Worm (Caenorhabditis elegans) whole organism, young adult: ENCODE measurements around the gene bath-42.

Experiments
- F33H1.4 ChIP-seq: fragments of 200-800 bp; sonication (Bioruptor generic); IDR thresholded peaks from 2 replicates; pipeline ENCODE4 v1.3.6; 2022; ENCODE audit warnings: missing genetic modification reagents, missing genetic modification characterization, missing compliant biosample characterization
- K11D2.4 ChIP-seq: fragments of 200-800 bp; sonication (Bioruptor generic); IDR thresholded peaks from 2 replicates; pipeline ENCODE4 v1.3.6; 2022; ENCODE audit warnings: missing genetic modification reagents, missing genetic modification characterization, missing compliant biosample characterization
- K12H6.12 ChIP-seq: fragments of 200-800 bp; sonication (Bioruptor generic); optimal IDR thresholded peaks from 2 replicates; lab custom pipeline; 2018; ENCODE audit warnings: mild to moderate bottlenecking, missing genetic modification characterization, missing compliant biosample characterization
- Y67H2A.10 ChIP-seq: fragments of 200-800 bp; sonication (Bioruptor generic); conservative IDR thresholded peaks from 2 replicates; pipeline ENCODE4 v1.3.6; 2022; ENCODE audit warnings: missing genetic modification reagents, missing genetic modification characterization, missing compliant biosample characterization
- Y79H2A.3 ChIP-seq: fragments of 200-800 bp; sonication (Bioruptor generic); conservative IDR thresholded peaks from 2 replicates; pipeline ENCODE4 v1.3.6; 2022; ENCODE audit warnings: missing genetic modification reagents, missing genetic modification characterization, missing compliant biosample characterization
- ama-1 ChIP-seq, 3 experiments: fragments of 150-350 bp in 1 of 3; sonication (generic microtip) in 2 of 3; optimal IDR thresholded peaks; 2 replicates each; lab custom pipeline; 2014 to 2018; ENCODE audit warnings: missing biosample characterization in 2 of 3, missing genetic modification characterization in 2 of 3, missing genetic modification reagents in 2 of 3
- atf-7 ChIP-seq: sonication (generic microtip); optimal IDR thresholded peaks from 2 replicates; lab custom pipeline; 2017; ENCODE audit warnings: mild to moderate bottlenecking, missing genetic modification characterization, missing compliant biosample characterization
- attf-3 ChIP-seq: fragments of 200-800 bp; sonication (Bioruptor generic); conservative IDR thresholded peaks from 2 replicates; pipeline ENCODE4 v1.3.6; 2022; ENCODE audit warnings: missing genetic modification reagents, missing genetic modification characterization, missing compliant biosample characterization
- attf-5 ChIP-seq: fragments of 200-800 bp; sonication (Bioruptor generic); optimal IDR thresholded peaks from 2 replicates; lab custom pipeline; 2018; ENCODE audit warnings: mild to moderate bottlenecking, missing genetic modification characterization, missing compliant biosample characterization
- ccch-3 ChIP-seq: fragments of 200-800 bp; sonication (Bioruptor generic); optimal IDR thresholded peaks from 2 replicates; lab custom pipeline; 2018; ENCODE audit warnings: mild to moderate bottlenecking, missing genetic modification characterization, missing compliant biosample characterization
- cebp-1 ChIP-seq, 2 experiments: fragments of 200-800 bp in 1 of 2; sonication (Bioruptor generic) in 1 of 2; sonication (generic microtip) in 1 of 2; IDR thresholded peaks in 1 of 2; optimal IDR thresholded peaks in 1 of 2; 2 replicates each; pipeline versions ENCODE4 v1.3.6 to Lab custom; 2017 to 2022; ENCODE audit warnings: missing compliant biosample characterization in 2 of 2, missing genetic modification characterization in 2 of 2, mild to moderate bottlenecking in 1 of 2, missing genetic modification reagents in 1 of 2, moderate library complexity in 1 of 2
- ceh-27 ChIP-seq: fragments of 200-800 bp; sonication (Bioruptor generic); optimal IDR thresholded peaks from 2 replicates; lab custom pipeline; 2018; ENCODE audit warnings: mild to moderate bottlenecking, missing genetic modification characterization, moderate library complexity, missing compliant biosample characterization
- ceh-58 ChIP-seq: fragments of 200-800 bp; sonication (Bioruptor generic); IDR thresholded peaks from 2 replicates; pipeline ENCODE4 v1.3.6; 2022; ENCODE audit warnings: missing genetic modification characterization, missing compliant biosample characterization
- egl-18 ChIP-seq: fragments of 200-800 bp; sonication (Bioruptor generic); IDR thresholded peaks from 2 replicates; pipeline ENCODE4 v1.3.6; 2022; ENCODE audit warnings: missing genetic modification reagents, missing genetic modification characterization, missing compliant biosample characterization
- him-1 ChIP-seq: sonication (generic microtip); optimal IDR thresholded peaks from 2 replicates; lab custom pipeline; 2016; ENCODE audit warnings: missing genotype, missing genetic modification reagents, missing genetic modification characterization, missing compliant biosample characterization
- hmg-1.2 ChIP-seq: fragments of 200-800 bp; sonication (Bioruptor generic); IDR thresholded peaks from 2 replicates; pipeline ENCODE4 v1.3.6; 2022; ENCODE audit warnings: missing genetic modification reagents, missing genetic modification characterization, missing compliant biosample characterization
- hsf-1 ChIP-seq: fragments of 200-800 bp; sonication (Bioruptor generic); IDR thresholded peaks from 2 replicates; pipeline ENCODE4 v1.3.6; 2022; ENCODE audit warnings: missing genetic modification reagents, missing genetic modification characterization, missing compliant biosample characterization
- lag-1 ChIP-seq: fragments of 200-800 bp; sonication (Bioruptor generic); IDR thresholded peaks from 2 replicates; pipeline ENCODE4 v1.3.6; 2022; ENCODE audit warnings: missing genetic modification reagents, missing genetic modification characterization, missing compliant biosample characterization
- lin-35 ChIP-seq, 3 experiments: fragments of 150-350 bp in 2 of 3; sonication (generic microtip) in 1 of 3; optimal IDR thresholded peaks; 2 replicates each; lab custom pipeline; 2014 to 2018; ENCODE audit warnings: missing biosample characterization in 3 of 3, missing genetic modification characterization in 3 of 3, missing genetic modification reagents in 3 of 3
- lin-40 ChIP-seq: sonication (generic microtip); optimal IDR thresholded peaks from 2 replicates; lab custom pipeline; 2016; ENCODE audit warnings: missing genetic modification characterization, mild to moderate bottlenecking, missing compliant biosample characterization, missing genotype, missing genetic modification reagents
- mel-28 ChIP-seq: sonication (generic microtip); optimal IDR thresholded peaks from 2 replicates; lab custom pipeline; 2016; ENCODE audit warnings: borderline replicate concordance, mild to moderate bottlenecking, missing genetic modification characterization, missing compliant biosample characterization
- nfya-1 ChIP-seq: sonication (generic microtip); optimal IDR thresholded peaks from 2 replicates; lab custom pipeline; 2017; ENCODE audit warnings: antibody characterized with exemption, missing compliant biosample characterization, missing genetic modification characterization, borderline replicate concordance; ENCODE audit not compliant: insufficient read depth
- nhr-80 ChIP-seq: sonication (generic microtip); optimal IDR thresholded peaks from 2 replicates; lab custom pipeline; 2016; ENCODE audit warnings: missing genetic modification characterization, missing compliant biosample characterization
- pha-4 ChIP-seq: fragments of 150-350 bp; sonication (generic microtip); optimal IDR thresholded peaks from 2 replicates; lab custom pipeline; 2014; ENCODE audit warnings: missing biosample characterization, missing genetic modification reagents, missing genetic modification characterization
- repo-1 ChIP-seq: sonication (generic microtip); optimal IDR thresholded peaks from 2 replicates; lab custom pipeline; 2017; ENCODE audit warnings: mild to moderate bottlenecking, missing genetic modification characterization, missing compliant biosample characterization
- snpc-3.4 ChIP-seq: sonication (generic microtip); optimal IDR thresholded peaks from 2 replicates; lab custom pipeline; 2017; ENCODE audit warnings: missing genetic modification characterization, mild to moderate bottlenecking, missing compliant biosample characterization, antibody characterized with exemption, moderate library complexity, missing genotype, missing genetic modification reagents
- snpc-4 ChIP-seq, 5 experiments: fragments of 150-350 bp in 1 of 5; sonication (generic microtip) in 4 of 5; optimal IDR thresholded peaks; 2 replicates each; lab custom pipeline; 2014 to 2018; ENCODE audit warnings: missing genetic modification characterization in 5 of 5, missing biosample characterization in 3 of 5, antibody characterized with exemption in 2 of 5, mild to moderate bottlenecking in 2 of 5, missing compliant biosample characterization in 2 of 5, missing genotype in 2 of 5, moderate library complexity in 2 of 5, missing genetic modification reagents in 1 of 5
- sptf-2 ChIP-seq: fragments of 200-800 bp; sonication (Bioruptor generic); optimal IDR thresholded peaks from 2 replicates; lab custom pipeline; 2018; ENCODE audit warnings: mild to moderate bottlenecking, missing genetic modification characterization, missing compliant biosample characterization
- unc-62 ChIP-seq: fragments of 150-350 bp; optimal IDR thresholded peaks from 2 replicates; lab custom pipeline; 2014; ENCODE audit warnings: missing biosample characterization, missing genetic modification reagents, missing genetic modification characterization
- zfh-2 ChIP-seq: fragments of 200-800 bp; sonication (Bioruptor generic); conservative IDR thresholded peaks from 2 replicates; pipeline ENCODE4 v1.3.6; 2022; ENCODE audit warnings: missing genetic modification reagents, missing genetic modification characterization, missing compliant biosample characterization
- ztf-18 ChIP-seq: sonication (generic microtip); optimal IDR thresholded peaks from 2 replicates; lab custom pipeline; 2016; ENCODE audit warnings: missing genotype, mild to moderate bottlenecking, missing genetic modification characterization, missing compliant biosample characterization
- ztf-22 ChIP-seq: fragments of 200-800 bp; sonication (Bioruptor generic); optimal IDR thresholded peaks from 2 replicates; lab custom pipeline; 2018; ENCODE audit warnings: mild to moderate bottlenecking, missing genetic modification characterization, moderate library complexity, missing compliant biosample characterization
- ztf-26 ChIP-seq: sonication (generic microtip); optimal IDR thresholded peaks from 2 replicates; lab custom pipeline; 2017; ENCODE audit warnings: missing genetic modification characterization, missing compliant biosample characterization

bath-42 gene

ce11 chrIII:8129195-8129594, 34.0 kb downstream of the bath-42 start (continued):
- TF ChIP-seq hsf-1 (GFP tag; lab: Robert Waterston, UW) (peak; percentile 74), repo-1 (tag; lab: Kevin White, UChicago) (no peak), sptf-2 (GFP tag; lab: Kevin White, UChicago) (no peak), ceh-58 (GFP tag; lab: Robert Waterston, UW) (0 out of 2 replicates have a peak, but pooled peaks have one; percentile 67)

- TF ChIP-seq sptf-2 (GFP tag; lab: Kevin White, UChicago) (no peak), lin-35 (GFP tag; optimal IDR thresholded peaks at IDR 0.05; lab: Kevin White, UChicago) (no peak), Y67H2A.10 (GFP tag; lab: Robert Waterston, UW) (no peak), F33H1.4 (GFP tag; lab: Robert Waterston, UW) (no peak), egl-18 (GFP tag; lab: Robert Waterston, UW) (no peak), ztf-26 (tag; lab: Kevin White, UChicago) (no peak), snpc-3.4 (tag; lab: Kevin White, UChicago) (no peak), him-1 (tag; lab: Kevin White, UChicago) (peak; percentile 37), hmg-1.2 (GFP tag; lab: Robert Waterston, UW) (peak; percentile 68; the same call in 1 of the 2 replicates), Y79H2A.3 (GFP tag; lab: Robert Waterston, UW) (no peak), ama-1 (optimal IDR thresholded peaks at IDR 0.05; lab: Kevin White, UChicago) (no peak), ama-1 (GFP tag; optimal IDR thresholded peaks at IDR 0.05; lab: Kevin White, UChicago) (no peak), atf-7 (tag; lab: Kevin White, UChicago) (no peak), zfh-2 (GFP tag; lab: Robert Waterston, UW) (peak; percentile 77), attf-3 (GFP tag; lab: Robert Waterston, UW) (no peak), unc-62 (no peak), hsf-1 (GFP tag; lab: Robert Waterston, UW) (no peak), attf-5 (GFP tag; lab: Kevin White, UChicago) (peak; percentile 25), K11D2.4 (GFP tag; lab: Robert Waterston, UW) (0 out of 2 replicates have a peak, but pooled peaks have one; percentile 24), nhr-80 (tag; lab: Kevin White, UChicago) (peak; percentile 49), cebp-1 (GFP tag; IDR thresholded peaks at IDR 0.05; lab: Robert Waterston, UW) (no peak), cebp-1 (tag; optimal IDR thresholded peaks at IDR 0.05; lab: Kevin White, UChicago) (peak; percentile 18), ztf-18 (tag; lab: Kevin White, UChicago) (no peak), mel-28 (tag; lab: Kevin White, UChicago) (no peak)
Measured at ce11 chrIII:8126978-8127377, 36.2 kb downstream of the bath-42 start.

ce11 chrIII:8125234-8125633, 37.9 kb downstream of the bath-42 start:
- TF ChIP-seq hmg-1.2 (GFP tag; lab: Robert Waterston, UW) (peak; percentile 91), attf-5 (GFP tag; lab: Kevin White, UChicago) (peak; percentile 30), cebp-1 (GFP tag; IDR thresholded peaks at IDR 0.05; lab: Robert Waterston, UW) (no peak), cebp-1 (tag; optimal IDR thresholded peaks at IDR 0.05; lab: Kevin White, UChicago) (peak; percentile 45), K12H6.12 (tag; lab: Kevin White, UChicago) (peak; percentile 24), lin-40 (tag; lab: Kevin White, UChicago) (peak; percentile 58), ceh-27 (peak; percentile 15), pha-4 (tag; lab: Kevin White, UChicago) (no peak), ztf-22 (GFP tag; lab: Kevin White, UChicago) (no peak), zfh-2 (GFP tag; lab: Robert Waterston, UW) (no peak), ccch-3 (GFP tag; lab: Kevin White, UChicago) (no peak), lag-1 (GFP tag; lab: Robert Waterston, UW) (no peak), snpc-4 (GFP tag; optimal IDR thresholded peaks at IDR 0.05; lab: Kevin White, UChicago) (no peak), snpc-4 (tag; optimal IDR thresholded peaks at IDR 0.05; lab: Kevin White, UChicago) (peak in 1 of 4 experiments; percentile 5), nfya-1 (tag; lab: Kevin White, UChicago) (no peak), nhr-80 (tag; lab: Kevin White, UChicago) (peak; percentile 40), lin-35 (GFP tag; optimal IDR thresholded peaks at IDR 0.05; lab: Kevin White, UChicago) (peak in 1 of 3 experiments; percentile 20)
